Fruit fly (Drosophila melanogaster): ENCODE data around the gene CG3164.

DNA sequence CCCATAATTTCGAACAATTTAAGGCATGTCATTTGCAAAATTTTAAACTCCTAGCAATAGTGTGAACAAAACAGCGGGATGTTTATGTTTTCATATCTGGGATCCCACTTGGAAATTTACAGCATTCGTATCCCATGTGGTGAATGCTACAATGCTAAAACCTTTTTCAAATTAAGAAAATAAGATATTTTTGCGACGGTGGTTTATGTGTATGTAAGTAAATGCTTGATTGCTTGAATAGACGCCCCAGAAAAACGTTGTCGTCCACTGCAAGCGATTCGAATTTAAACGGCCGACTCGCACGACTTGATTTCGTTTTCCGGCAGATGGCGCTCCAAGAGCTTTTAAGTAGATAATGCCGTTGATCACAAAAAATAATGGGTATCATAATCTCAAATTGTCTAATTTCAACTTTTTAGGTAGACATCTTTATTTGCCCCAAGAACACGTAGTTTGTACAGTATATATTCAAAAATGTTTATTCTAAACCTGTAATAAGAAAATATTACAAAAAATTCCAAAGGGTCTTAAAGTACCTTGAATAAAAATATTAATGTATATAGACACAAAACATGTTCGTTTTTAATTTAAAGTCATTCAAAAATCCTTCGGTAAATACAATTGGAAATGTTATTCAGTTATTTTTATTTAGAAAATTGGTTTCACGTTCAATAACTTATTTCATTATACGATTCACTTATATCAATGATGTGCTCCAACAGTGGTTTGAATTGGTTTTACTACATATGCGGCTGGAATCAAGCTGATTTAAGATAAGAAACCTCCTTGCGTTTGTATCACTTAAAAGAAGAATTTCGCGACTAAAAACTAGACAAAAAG, 8.2 kb downstream of the CG3164 start:
- no peak for TF ChIP-seq ttk (optimal IDR thresholded peaks at IDR 0.05)
- no peak for TF ChIP-seq psq (optimal IDR thresholded peaks at IDR 0.05)

All from Kc167 (cell line).